Worm (Caenorhabditis elegans) whole organism, young adult: ENCODE measurements around the gene npr-12.

Experiments
- B0035.1 ChIP-seq: sonication (generic microtip); optimal IDR thresholded peaks from 2 replicates; lab custom pipeline; 2016; ENCODE audit warnings: missing genetic modification characterization, mild to moderate bottlenecking, missing compliant biosample characterization, missing genotype, missing genetic modification reagents
- B0336.3 ChIP-seq: fragments of 200-800 bp; sonication (Bioruptor generic); IDR thresholded peaks from 2 replicates; pipeline ENCODE4 v1.3.6; 2022; ENCODE audit warnings: missing genetic modification characterization, missing compliant biosample characterization
- C06A6.2 ChIP-seq: fragments of 200-800 bp; sonication (Bioruptor generic); conservative IDR thresholded peaks from 2 replicates; pipeline ENCODE4 v1.3.6; 2022; ENCODE audit warnings: missing genetic modification characterization, missing compliant biosample characterization
- C17E4.6 ChIP-seq: fragments of 200-800 bp; sonication (Bioruptor generic); IDR thresholded peaks from 2 replicates; pipeline ENCODE4 v1.3.6; 2022; ENCODE audit warnings: missing genetic modification reagents, missing genetic modification characterization, missing compliant biosample characterization
- F52B5.7 ChIP-seq: sonication (generic microtip); optimal IDR thresholded peaks from 2 replicates; lab custom pipeline; 2016; ENCODE audit warnings: mild to moderate bottlenecking, missing genetic modification characterization, missing compliant biosample characterization
- F57C9.4 ChIP-seq: sonication (generic microtip); optimal IDR thresholded peaks from 2 replicates; lab custom pipeline; 2017; ENCODE audit warnings: mild to moderate bottlenecking, missing genetic modification characterization, missing compliant biosample characterization
- K11D2.4 ChIP-seq: fragments of 200-800 bp; sonication (Bioruptor generic); IDR thresholded peaks from 2 replicates; pipeline ENCODE4 v1.3.6; 2022; ENCODE audit warnings: missing genetic modification reagents, missing genetic modification characterization, missing compliant biosample characterization
- T26A5.8 ChIP-seq: sonication (generic microtip); optimal IDR thresholded peaks from 2 replicates; lab custom pipeline; 2016; ENCODE audit warnings: missing genetic modification characterization, missing compliant biosample characterization
- Y56A3A.18 ChIP-seq: fragments of 200-800 bp; sonication (Bioruptor generic); IDR thresholded peaks from 2 replicates; pipeline ENCODE4 v1.3.6; 2022; ENCODE audit warnings: missing genetic modification reagents, missing genetic modification characterization, missing compliant biosample characterization
- Y79H2A.3 ChIP-seq: fragments of 200-800 bp; sonication (Bioruptor generic); conservative IDR thresholded peaks from 2 replicates; pipeline ENCODE4 v1.3.6; 2022; ENCODE audit warnings: missing genetic modification reagents, missing genetic modification characterization, missing compliant biosample characterization
- ZK185.1 ChIP-seq: sonication (generic microtip); optimal IDR thresholded peaks from 2 replicates; lab custom pipeline; 2016; ENCODE audit warnings: mild to moderate bottlenecking, missing genetic modification characterization, missing compliant biosample characterization; ENCODE audit not compliant: poor library complexity, severe bottlenecking
- aptf-2 ChIP-seq: fragments of 200-800 bp; sonication (Bioruptor generic); conservative IDR thresholded peaks from 2 replicates; pipeline ENCODE4 v1.3.6; 2022; ENCODE audit warnings: missing genetic modification reagents, missing genetic modification characterization, missing compliant biosample characterization
- athp-1 ChIP-seq: sonication (generic microtip); optimal IDR thresholded peaks from 2 replicates; lab custom pipeline; 2017; ENCODE audit warnings: mild to moderate bottlenecking, missing genetic modification characterization, missing compliant biosample characterization
- ccch-3 ChIP-seq: fragments of 200-800 bp; sonication (Bioruptor generic); optimal IDR thresholded peaks from 2 replicates; lab custom pipeline; 2018; ENCODE audit warnings: mild to moderate bottlenecking, missing genetic modification characterization, missing compliant biosample characterization
- cebp-1 ChIP-seq, 2 experiments: fragments of 200-800 bp in 1 of 2; sonication (Bioruptor generic) in 1 of 2; sonication (generic microtip) in 1 of 2; IDR thresholded peaks in 1 of 2; optimal IDR thresholded peaks in 1 of 2; 2 replicates each; pipeline versions ENCODE4 v1.3.6 to Lab custom; 2017 to 2022; ENCODE audit warnings: missing compliant biosample characterization in 2 of 2, missing genetic modification characterization in 2 of 2, mild to moderate bottlenecking in 1 of 2, missing genetic modification reagents in 1 of 2, moderate library complexity in 1 of 2
- ceh-100 ChIP-seq: fragments of 200-800 bp; sonication (Bioruptor generic); IDR thresholded peaks from 2 replicates; pipeline ENCODE4 v1.3.6; 2022; ENCODE audit warnings: missing genetic modification reagents, missing genetic modification characterization, missing compliant biosample characterization
- ceh-27 ChIP-seq: fragments of 200-800 bp; sonication (Bioruptor generic); optimal IDR thresholded peaks from 2 replicates; lab custom pipeline; 2018; ENCODE audit warnings: mild to moderate bottlenecking, missing genetic modification characterization, moderate library complexity, missing compliant biosample characterization
- chd-7 ChIP-seq: sonication (generic microtip); optimal IDR thresholded peaks from 2 replicates; lab custom pipeline; 2016; ENCODE audit warnings: mild to moderate bottlenecking, missing genetic modification characterization, moderate library complexity, missing compliant biosample characterization
- dox-1 ChIP-seq: fragments of 200-800 bp; sonication (Bioruptor generic); IDR thresholded peaks from 2 replicates; pipeline ENCODE4 v1.3.6; 2022; ENCODE audit warnings: missing genetic modification reagents, missing genetic modification characterization, missing compliant biosample characterization
- egl-18 ChIP-seq: fragments of 200-800 bp; sonication (Bioruptor generic); IDR thresholded peaks from 2 replicates; pipeline ENCODE4 v1.3.6; 2022; ENCODE audit warnings: missing genetic modification reagents, missing genetic modification characterization, missing compliant biosample characterization
- egl-44 ChIP-seq: fragments of 200-800 bp; sonication (Bioruptor generic); IDR thresholded peaks from 2 replicates; pipeline ENCODE4 v1.3.6; 2022; ENCODE audit warnings: missing genetic modification reagents, missing genetic modification characterization, missing compliant biosample characterization
- ekl-4 ChIP-seq: fragments of 200-800 bp; sonication (Bioruptor generic); IDR thresholded peaks from 2 replicates; pipeline ENCODE4 v1.3.6; 2022; ENCODE audit warnings: missing genetic modification reagents, missing genetic modification characterization, missing compliant biosample characterization
- fkh-3 ChIP-seq: sonication (generic microtip); optimal IDR thresholded peaks from 2 replicates; lab custom pipeline; 2016; ENCODE audit warnings: mild to moderate bottlenecking, missing genetic modification characterization, missing compliant biosample characterization
- lsy-27 ChIP-seq: sonication (generic microtip); optimal IDR thresholded peaks from 2 replicates; lab custom pipeline; 2017; ENCODE audit warnings: missing genetic modification characterization, mild to moderate bottlenecking, missing compliant biosample characterization, antibody characterized with exemption, missing genotype, borderline replicate concordance; ENCODE audit not compliant: insufficient read depth
- madf-6 ChIP-seq: fragments of 200-800 bp; sonication (Bioruptor generic); IDR thresholded peaks from 2 replicates; pipeline ENCODE4 v1.3.6; 2022; ENCODE audit warnings: missing genetic modification reagents, missing genetic modification characterization, missing compliant biosample characterization
- mcd-1 ChIP-seq: fragments of 200-800 bp; sonication (Bioruptor generic); IDR thresholded peaks from 2 replicates; pipeline ENCODE4 v1.3.6; 2022; ENCODE audit warnings: missing genetic modification reagents, missing genetic modification characterization, missing compliant biosample characterization
- mes-4 ChIP-seq: sonication (generic microtip); optimal IDR thresholded peaks from 2 replicates; lab custom pipeline; 2016; ENCODE audit warnings: missing genotype, missing genetic modification characterization, missing compliant biosample characterization
- nfya-1 ChIP-seq: sonication (generic microtip); optimal IDR thresholded peaks from 2 replicates; lab custom pipeline; 2017; ENCODE audit warnings: antibody characterized with exemption, missing compliant biosample characterization, missing genetic modification characterization, borderline replicate concordance; ENCODE audit not compliant: insufficient read depth
- nfya-2 ChIP-seq: fragments of 200-800 bp; sonication (Bioruptor generic); IDR thresholded peaks from 2 replicates; pipeline ENCODE4 v1.3.6; 2022; ENCODE audit warnings: missing genetic modification reagents, missing genetic modification characterization, missing compliant biosample characterization
- nfyb-1 ChIP-seq: fragments of 200-800 bp; sonication (Bioruptor generic); IDR thresholded peaks from 2 replicates; pipeline ENCODE4 v1.3.6; 2022; ENCODE audit warnings: missing genetic modification reagents, missing genetic modification characterization, missing compliant biosample characterization
- nhr-179 ChIP-seq: sonication (generic microtip); optimal IDR thresholded peaks from 2 replicates; lab custom pipeline; 2016; ENCODE audit warnings: mild to moderate bottlenecking, missing genetic modification characterization, missing compliant biosample characterization
- nhr-80 ChIP-seq: sonication (generic microtip); optimal IDR thresholded peaks from 2 replicates; lab custom pipeline; 2016; ENCODE audit warnings: missing genetic modification characterization, missing compliant biosample characterization
- repo-1 ChIP-seq: sonication (generic microtip); optimal IDR thresholded peaks from 2 replicates; lab custom pipeline; 2017; ENCODE audit warnings: mild to moderate bottlenecking, missing genetic modification characterization, missing compliant biosample characterization
- unc-130 ChIP-seq: sonication (generic microtip); optimal IDR thresholded peaks from 2 replicates; lab custom pipeline; 2016; ENCODE audit warnings: missing genetic modification reagents, missing genetic modification characterization, missing compliant biosample characterization
- unc-62 ChIP-seq: fragments of 150-350 bp; optimal IDR thresholded peaks from 2 replicates; lab custom pipeline; 2014; ENCODE audit warnings: missing biosample characterization, missing genetic modification reagents, missing genetic modification characterization
- ztf-18 ChIP-seq: sonication (generic microtip); optimal IDR thresholded peaks from 2 replicates; lab custom pipeline; 2016; ENCODE audit warnings: missing genotype, mild to moderate bottlenecking, missing genetic modification characterization, missing compliant biosample characterization
- ztf-28 ChIP-seq: fragments of 200-800 bp; sonication (Bioruptor generic); IDR thresholded peaks from 2 replicates; pipeline ENCODE4 v1.3.6; 2022; ENCODE audit warnings: missing genetic modification reagents, missing genetic modification characterization, missing compliant biosample characterization

npr-12 gene

ce11 chrIV:6912851-6913588 is 24.4 kb downstream of the npr-12 start, which contains the start of gene T22D1.3 (continued):
- TF ChIP-seq nhr-80 (tag; lab: Kevin White, UChicago) (no peak), Y56A3A.18 (GFP tag; lab: Robert Waterston, UW) (no peak), mcd-1 (no peak), athp-1 (tag; lab: Kevin White, UChicago) (no peak), dox-1 (GFP tag; lab: Robert Waterston, UW) (no peak), ztf-28 (GFP tag; lab: Robert Waterston, UW) (no peak), B0336.3 (GFP tag; lab: Robert Waterston, UW) (peak; percentile 46; the same call in 1 of the 2 replicates), fkh-3 (tag; lab: Kevin White, UChicago) (peak; percentile 37), F57C9.4 (tag; lab: Kevin White, UChicago) (no peak), unc-62 (GFP tag; lab: Kevin White, UChicago) (no peak), unc-130 (no peak), ekl-4 (GFP tag; lab: Robert Waterston, UW) (peak; percentile 71), F52B5.7 (tag; lab: Kevin White, UChicago) (no peak), cebp-1 (GFP tag; IDR thresholded peaks at IDR 0.05; lab: Robert Waterston, UW) (no peak), cebp-1 (tag; optimal IDR thresholded peaks at IDR 0.05; lab: Kevin White, UChicago) (no peak), egl-18 (GFP tag; lab: Robert Waterston, UW) (no peak), ceh-100 (GFP tag; lab: Robert Waterston, UW) (no peak), nfya-2 (no peak), ztf-18 (peak; percentile 16), egl-44 (GFP tag; lab: Robert Waterston, UW) (no peak), madf-6 (GFP tag; lab: Robert Waterston, UW) (0 out of 2 replicates have a peak, but pooled peaks have one; percentile 16), nfyb-1 (GFP tag; lab: Robert Waterston, UW) (peak; percentile 34; the same call in 1 of the 2 replicates), C06A6.2 (GFP tag; lab: Robert Waterston, UW) (no peak), ceh-27 (GFP tag; lab: Kevin White, UChicago) (no peak), T26A5.8 (tag; lab: Kevin White, UChicago) (no peak), Y79H2A.3 (GFP tag; lab: Robert Waterston, UW) (no peak), repo-1 (tag; lab: Kevin White, UChicago) (peak; percentile 52), aptf-2 (GFP tag; lab: Robert Waterston, UW) (no peak), nhr-179 (no peak), C17E4.6 (no peak), nfya-1 (tag; lab: Kevin White, UChicago) (no peak), lsy-27 (tag; lab: Kevin White, UChicago) (no peak), chd-7 (tag; lab: Kevin White, UChicago) (peak; percentile 26), ZK185.1 (no peak), B0035.1 (tag; lab: Kevin White, UChicago) (no peak), mes-4 (no peak), K11D2.4 (no peak), ccch-3 (GFP tag; lab: Kevin White, UChicago) (no peak)
